Fruit fly (Drosophila melanogaster): ENCODE measurements around the gene Patj.

Gene Patj

dm6 chr3L:1835064-1835463 is 36.5 kb downstream of the Patj start, which contains the start of gene Cpr62Bb:
TSS of gene Cpr62Bb (minus strand) at chr3L:1835164.
- no peak for TF ChIP-seq Dll (optimal IDR thresholded peaks at IDR 0.05)
- no peak for TF ChIP-seq usp (GFP tag; optimal IDR thresholded peaks at IDR 0.05)
- TF ChIP-seq psq (optimal IDR thresholded peaks at IDR 0.05), result no peak
- TF ChIP-seq pan (optimal IDR thresholded peaks at IDR 0.05), result no peak

dm6 chr3L:1841984-1842383 is 43.4 kb downstream of the Patj start, which contains the start of gene Cpr62Bc:
TSS of gene Cpr62Bc (minus strand) at chr3L:1842084.
- TF ChIP-seq CG8478 (optimal IDR thresholded peaks at IDR 0.05) (no peak), pan (optimal IDR thresholded peaks at IDR 0.05) (no peak), psq (optimal IDR thresholded peaks at IDR 0.05) (no peak), usp (GFP tag; optimal IDR thresholded peaks at IDR 0.05) (no peak), Dll (optimal IDR thresholded peaks at IDR 0.05) (no peak), EcR (GFP tag; optimal IDR thresholded peaks at IDR 0.05) (no peak)

DNA sequence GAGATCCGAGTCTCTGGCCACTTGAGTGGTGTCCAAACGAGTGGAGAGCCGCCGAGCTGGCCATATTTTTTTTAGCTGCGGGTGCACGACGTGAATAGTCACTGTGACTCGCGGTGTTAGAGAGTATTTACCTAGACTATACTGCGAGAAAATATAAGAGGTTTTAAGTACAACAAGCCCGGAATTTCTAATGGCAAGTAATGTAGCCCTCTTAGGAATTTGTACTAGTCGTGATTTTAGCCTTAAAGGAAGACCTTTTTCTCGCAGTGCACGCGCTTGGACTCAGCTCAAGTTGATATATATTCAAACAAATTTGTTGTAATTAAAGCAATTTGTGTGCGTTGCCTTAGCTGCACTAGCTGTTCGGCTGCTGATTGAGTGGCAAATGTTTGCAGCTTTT is 46.0 kb downstream of the Patj start:
- TF ChIP-seq pan (optimal IDR thresholded peaks at IDR 0.05) (no peak), psq (optimal IDR thresholded peaks at IDR 0.05) (no peak), Dll (optimal IDR thresholded peaks at IDR 0.05) (no peak), EcR (GFP tag; optimal IDR thresholded peaks at IDR 0.05) (no peak), usp (GFP tag; optimal IDR thresholded peaks at IDR 0.05) (no peak), CG8478 (optimal IDR thresholded peaks at IDR 0.05) (no peak)

- TF ChIP-seq pan (optimal IDR thresholded peaks at IDR 0.05), result no peak
- TF ChIP-seq psq (optimal IDR thresholded peaks at IDR 0.05), result no peak
- no peak for TF ChIP-seq Dll (optimal IDR thresholded peaks at IDR 0.05)
- TF ChIP-seq CG8478 (optimal IDR thresholded peaks at IDR 0.05), result no peak
- no peak for TF ChIP-seq usp (GFP tag; optimal IDR thresholded peaks at IDR 0.05)
- no peak for TF ChIP-seq EcR (GFP tag; optimal IDR thresholded peaks at IDR 0.05)
These were observed 51.9 kb downstream of the Patj start for dm6 chr3L:1850498-1850897.
